Worm (Caenorhabditis elegans) whole organism, young adult: ENCODE data around the gene enri-1.

ENCODE experiments used
- F33H1.4 ChIP-seq: fragments of 200-800 bp; sonication (Bioruptor generic); IDR thresholded peaks from 2 replicates; pipeline ENCODE4 v1.3.6; 2022; ENCODE audit warnings: missing genetic modification reagents, missing genetic modification characterization, missing compliant biosample characterization
- ama-1 ChIP-seq, 3 experiments: fragments of 150-350 bp in 1 of 3; sonication (generic microtip) in 2 of 3; optimal IDR thresholded peaks; 2 replicates each; lab custom pipeline; 2014 to 2018; ENCODE audit warnings: missing biosample characterization in 2 of 3, missing genetic modification characterization in 2 of 3, missing genetic modification reagents in 2 of 3
- ceh-40 ChIP-seq: fragments of 200-800 bp; sonication (Bioruptor generic); IDR thresholded peaks from 2 replicates; pipeline ENCODE4 v1.3.6; 2022; ENCODE audit warnings: missing genetic modification characterization, missing compliant biosample characterization
- dpff-1 ChIP-seq: sonication (generic microtip); optimal IDR thresholded peaks from 2 replicates; lab custom pipeline; 2017; ENCODE audit warnings: mild to moderate bottlenecking, missing genetic modification characterization, missing compliant biosample characterization
- egl-44 ChIP-seq: fragments of 200-800 bp; sonication (Bioruptor generic); IDR thresholded peaks from 2 replicates; pipeline ENCODE4 v1.3.6; 2022; ENCODE audit warnings: missing genetic modification reagents, missing genetic modification characterization, missing compliant biosample characterization
- gei-17 ChIP-seq: fragments of 200-800 bp; sonication (Bioruptor generic); optimal IDR thresholded peaks from 2 replicates; lab custom pipeline; 2018; ENCODE audit warnings: mild to moderate bottlenecking, missing genetic modification characterization, missing compliant biosample characterization

ce11 chrII:2353012-2353411 is 11.6 kb upstream of the enri-1 start, which contains the start of gene F43C11.3:
- no peak for TF ChIP-seq dpff-1
- no peak for TF ChIP-seq gei-17 (GFP tag; lab: Kevin White, UChicago)
- TF ChIP-seq egl-44 (GFP tag; lab: Robert Waterston, UW) = no peak
- no peak for TF ChIP-seq ceh-40 (GFP tag; lab: Robert Waterston, UW)
- no peak for TF ChIP-seq ama-1 (optimal IDR thresholded peaks at IDR 0.05; lab: Kevin White, UChicago)
- no peak for TF ChIP-seq ama-1 (GFP tag; optimal IDR thresholded peaks at IDR 0.05; lab: Kevin White, UChicago)
- TF ChIP-seq F33H1.4 (GFP tag; lab: Robert Waterston, UW) = no peak
